Worm (Caenorhabditis elegans) whole organism, L3 larva: Measurements from ENCODE around the gene F11G11.14.

Experiments used
- ceh-82 ChIP-seq: fragments of 150-350 bp; optimal IDR thresholded peaks from 2 replicates; lab custom pipeline; 2014; ENCODE audit warnings: missing biosample characterization, missing genetic modification characterization
- daf-12 ChIP-seq: fragments of 150-350 bp; optimal IDR thresholded peaks from 2 replicates; lab custom pipeline; 2014; ENCODE audit warnings: missing biosample characterization, missing genetic modification reagents, missing genetic modification characterization
- egl-27 ChIP-seq: sonication (generic microtip); optimal IDR thresholded peaks from 4 replicates; lab custom pipeline; 2017; ENCODE audit warnings: missing biosample characterization, missing genetic modification reagents, missing genetic modification characterization
- eor-1 ChIP-seq, 2 experiments: fragments of 150-350 bp; optimal IDR thresholded peaks; 2 replicates each; lab custom pipeline; 2014 to 2018; ENCODE audit warnings: missing biosample characterization in 2 of 2, missing genetic modification characterization in 2 of 2
- fkh-10 ChIP-seq: sonication (generic microtip); optimal IDR thresholded peaks from 2 replicates; lab custom pipeline; 2017; ENCODE audit warnings: missing biosample characterization, missing genetic modification reagents, missing genetic modification characterization
- nfya-1 ChIP-seq: sonication (generic microtip); optimal IDR thresholded peaks from 2 replicates; lab custom pipeline; 2017; ENCODE audit warnings: missing genetic modification characterization, mild to moderate bottlenecking, missing compliant biosample characterization, antibody characterized with exemption, moderate library complexity; ENCODE audit not compliant: insufficient read depth
- nhr-28 ChIP-seq: fragments of 150-350 bp; optimal IDR thresholded peaks from 2 replicates; lab custom pipeline; 2014; ENCODE audit warnings: missing biosample characterization, missing genetic modification characterization
- nhr-77 ChIP-seq: fragments of 150-350 bp; optimal IDR thresholded peaks from 2 replicates; lab custom pipeline; 2014; ENCODE audit warnings: missing biosample characterization, missing genetic modification characterization
- ztf-4 ChIP-seq: fragments of 150-350 bp; optimal IDR thresholded peaks from 2 replicates; lab custom pipeline; 2014; ENCODE audit warnings: missing biosample characterization, missing genetic modification characterization

ce11 chrII:4857086-4857485, 6.4 kb upstream of the F11G11.14 start:
- TF ChIP-seq nhr-77 (tag; lab: Kevin White, UChicago) (no peak), egl-27 (tag; lab: Kevin White, UChicago) (no peak), eor-1 (tag; optimal IDR thresholded peaks at IDR 0.05; lab: Kevin White, UChicago) (no peak), nfya-1 (tag; lab: Kevin White, UChicago) (peak; percentile 26), ceh-82 (no peak), nhr-28 (tag; lab: Kevin White, UChicago) (no peak), fkh-10 (GFP tag; lab: Kevin White, UChicago) (no peak), daf-12 (tag; lab: Kevin White, UChicago) (no peak), ztf-4 (tag; lab: Kevin White, UChicago) (no peak)
